Worm (Caenorhabditis elegans): ENCODE results near the gene T16G1.18.

T16G1.18 gene

DNA sequence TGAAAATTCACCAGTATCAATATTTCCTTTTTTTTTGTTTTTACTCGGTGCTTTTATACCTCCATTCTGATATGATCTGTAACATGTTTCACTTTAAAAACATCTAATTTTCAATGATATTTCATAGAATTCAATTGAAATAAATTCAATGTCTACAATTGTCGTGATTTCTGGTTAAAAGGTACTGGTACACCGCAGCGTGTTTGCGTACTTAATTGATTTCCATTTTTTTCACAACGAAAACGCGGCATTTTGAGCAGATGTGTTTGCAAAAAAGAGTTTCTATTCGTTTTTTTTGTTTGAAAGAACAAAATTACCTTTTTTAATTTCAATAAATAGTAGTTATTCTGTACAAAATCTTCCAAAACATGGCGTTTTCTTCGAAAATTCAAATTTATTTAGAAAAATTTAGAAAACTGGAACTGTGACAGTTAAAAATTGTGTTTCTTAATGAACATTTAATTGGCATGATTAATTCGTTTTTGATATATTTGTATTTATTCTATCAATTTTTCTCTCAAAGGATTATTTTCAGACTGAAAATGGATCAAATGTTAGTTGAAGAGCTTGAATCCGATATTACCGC lies 19.6 kb downstream of the T16G1.18 start, which contains the start of gene pnn-1:
TSS of gene pnn-1 (plus strand) at position 536 of the 586 bp plus-strand sequence.
- TF ChIP-seq ztf-23 (GFP tag; IDR thresholded peaks at IDR 0.05) (no peak), ztf-29 (GFP tag; IDR thresholded peaks at IDR 0.05) (no peak), tab-1 (GFP tag; IDR thresholded peaks at IDR 0.05) (no peak), klf-2 (GFP tag; conservative IDR thresholded peaks at IDR 0.05) (no peak), T22C8.4 (GFP tag; IDR thresholded peaks at IDR 0.05) (no peak), med-1 (GFP tag; optimal IDR thresholded peaks at IDR 0.05; ENCODE audit: insufficient read depth) (no peak), cog-1 (tag; optimal IDR thresholded peaks at IDR 0.05) (no peak), ref-1 (GFP tag; conservative IDR thresholded peaks at IDR 0.05) (no peak), flt-1 (GFP tag; IDR thresholded peaks at IDR 0.05) (no peak)

DNA sequence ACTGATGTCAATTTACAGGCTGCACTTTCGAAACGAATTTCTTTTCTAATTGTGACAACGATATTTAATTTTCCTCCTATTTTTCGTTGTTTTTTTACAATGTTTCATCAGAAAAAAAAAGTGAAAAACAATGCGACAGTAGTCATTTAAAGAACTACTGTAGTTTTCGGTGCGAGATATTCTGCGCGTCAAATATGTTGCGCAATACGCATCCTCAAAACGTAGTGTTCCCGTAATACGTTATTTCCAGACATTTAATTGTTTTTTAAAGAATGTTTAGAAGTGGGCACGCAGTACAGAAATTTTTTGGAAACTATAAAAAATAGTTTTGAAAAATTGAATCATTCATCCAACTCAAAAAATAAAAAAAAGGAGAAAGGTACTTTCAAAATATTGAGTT lies 22.9 kb downstream of the T16G1.18 start:
- TF ChIP-seq klf-2 (GFP tag; conservative IDR thresholded peaks at IDR 0.05) (no peak), tab-1 (GFP tag; IDR thresholded peaks at IDR 0.05) (no peak), T22C8.4 (GFP tag; IDR thresholded peaks at IDR 0.05) (no peak), ztf-29 (GFP tag; IDR thresholded peaks at IDR 0.05) (no peak), flt-1 (GFP tag; IDR thresholded peaks at IDR 0.05) (no peak), ref-1 (GFP tag; conservative IDR thresholded peaks at IDR 0.05) (no peak), med-1 (GFP tag; optimal IDR thresholded peaks at IDR 0.05; ENCODE audit: insufficient read depth) (no peak), ztf-23 (GFP tag; IDR thresholded peaks at IDR 0.05) (no peak), cog-1 (tag; optimal IDR thresholded peaks at IDR 0.05) (no peak)

DNA sequence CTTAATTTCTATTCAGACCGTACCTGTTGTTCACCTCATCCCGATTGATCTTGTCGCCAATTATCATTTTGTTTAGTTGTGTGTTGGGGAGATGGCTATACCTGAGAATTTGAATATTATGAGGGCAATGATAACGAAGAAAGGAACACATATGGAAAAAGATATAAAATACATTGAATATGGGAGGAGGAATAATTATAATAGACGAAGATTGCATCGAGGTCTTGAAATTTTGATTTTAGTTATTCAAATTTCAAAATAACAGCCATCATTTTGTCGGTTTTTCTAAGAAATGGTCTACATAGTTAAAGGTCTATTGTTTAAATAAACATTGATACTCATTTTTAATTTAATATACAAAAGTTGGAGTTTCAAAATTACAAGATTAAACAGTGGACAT lies 36.0 kb downstream of the T16G1.18 start, which contains the start of gene shw-3:
TSS of gene shw-3 (minus strand) at position 101 of the 400 bp plus-strand sequence.
- no peak for TF ChIP-seq klf-2 (GFP tag; conservative IDR thresholded peaks at IDR 0.05)
- no peak for TF ChIP-seq ztf-23 (GFP tag; IDR thresholded peaks at IDR 0.05)
- no peak for TF ChIP-seq med-1 (GFP tag; optimal IDR thresholded peaks at IDR 0.05; ENCODE audit: insufficient read depth)
- no peak for TF ChIP-seq flt-1 (GFP tag; IDR thresholded peaks at IDR 0.05)
- TF ChIP-seq cog-1 (tag; optimal IDR thresholded peaks at IDR 0.05) = no peak
- TF ChIP-seq tab-1 (GFP tag; IDR thresholded peaks at IDR 0.05) = no peak
- TF ChIP-seq ref-1 (GFP tag; conservative IDR thresholded peaks at IDR 0.05) = no peak
- no peak for TF ChIP-seq T22C8.4 (GFP tag; IDR thresholded peaks at IDR 0.05)
- no peak for TF ChIP-seq ztf-29 (GFP tag; IDR thresholded peaks at IDR 0.05)

- no peak for TF ChIP-seq cog-1 (tag; optimal IDR thresholded peaks at IDR 0.05)
- no peak for TF ChIP-seq ztf-29 (GFP tag; IDR thresholded peaks at IDR 0.05)
- TF ChIP-seq ztf-23 (GFP tag; IDR thresholded peaks at IDR 0.05) = no peak
- TF ChIP-seq T22C8.4 (GFP tag; IDR thresholded peaks at IDR 0.05) = no peak
- TF ChIP-seq tab-1 (GFP tag; IDR thresholded peaks at IDR 0.05) = no peak
- no peak for TF ChIP-seq ref-1 (GFP tag; conservative IDR thresholded peaks at IDR 0.05)
- TF ChIP-seq klf-2 (GFP tag; conservative IDR thresholded peaks at IDR 0.05) = no peak
- TF ChIP-seq flt-1 (GFP tag; IDR thresholded peaks at IDR 0.05) = no peak
- no peak for TF ChIP-seq med-1 (GFP tag; optimal IDR thresholded peaks at IDR 0.05; ENCODE audit: insufficient read depth)
Observed at ce11 chrV:12988256-12988655, 37.2 kb downstream of the T16G1.18 start, which contains the start of gene F15B9.8. Gene F15B9.8 (plus strand): TSS chrV:12988556.

DNA sequence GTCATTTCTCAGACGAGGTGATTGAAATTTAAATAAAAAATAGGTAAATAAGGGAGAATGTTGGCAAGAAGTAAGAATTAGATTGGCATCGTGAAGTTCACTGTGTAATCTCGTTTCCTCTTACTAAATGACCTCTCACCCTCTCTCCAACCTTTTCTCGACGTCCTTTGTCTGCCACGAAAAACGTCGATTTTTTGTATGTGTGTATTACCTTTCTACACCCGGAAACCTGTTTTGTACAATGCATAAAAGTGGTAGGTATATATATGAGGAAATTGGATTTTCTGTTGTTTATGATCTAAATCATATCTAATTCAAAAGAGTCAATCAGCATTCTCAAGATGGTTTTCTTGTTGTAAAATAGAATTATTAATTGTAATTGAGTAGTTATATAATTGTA lies 41.8 kb downstream of the T16G1.18 start, which contains the start of the genes F15B9.11 and dsl-7:
TSS of gene F15B9.11 (minus strand) at position 5 of the 400 bp plus-strand sequence.
TSS of gene dsl-7 (plus strand) at position 260 of the 400 bp plus-strand sequence.
- TF ChIP-seq T22C8.4 (GFP tag; IDR thresholded peaks at IDR 0.05) (no peak), ztf-23 (GFP tag; IDR thresholded peaks at IDR 0.05) (no peak), ref-1 (GFP tag; conservative IDR thresholded peaks at IDR 0.05) (no peak), cog-1 (tag; optimal IDR thresholded peaks at IDR 0.05) (no peak), klf-2 (GFP tag; conservative IDR thresholded peaks at IDR 0.05) (no peak), med-1 (GFP tag; optimal IDR thresholded peaks at IDR 0.05; ENCODE audit: insufficient read depth) (no peak), ztf-29 (GFP tag; IDR thresholded peaks at IDR 0.05) (no peak), tab-1 (GFP tag; IDR thresholded peaks at IDR 0.05) (no peak), flt-1 (GFP tag; IDR thresholded peaks at IDR 0.05) (no peak)

- TF ChIP-seq T22C8.4 (GFP tag; IDR thresholded peaks at IDR 0.05) (no peak), cog-1 (tag; optimal IDR thresholded peaks at IDR 0.05) (no peak), ref-1 (GFP tag; conservative IDR thresholded peaks at IDR 0.05) (no peak), flt-1 (GFP tag; IDR thresholded peaks at IDR 0.05) (no peak), med-1 (GFP tag; optimal IDR thresholded peaks at IDR 0.05; ENCODE audit: insufficient read depth) (no peak)
Observed at ce11 chrV:12995269-12995668, 44.2 kb downstream of the T16G1.18 start, which contains the start of gene far-5. Gene far-5 (plus strand): TSS chrV:12995569.

DNA sequence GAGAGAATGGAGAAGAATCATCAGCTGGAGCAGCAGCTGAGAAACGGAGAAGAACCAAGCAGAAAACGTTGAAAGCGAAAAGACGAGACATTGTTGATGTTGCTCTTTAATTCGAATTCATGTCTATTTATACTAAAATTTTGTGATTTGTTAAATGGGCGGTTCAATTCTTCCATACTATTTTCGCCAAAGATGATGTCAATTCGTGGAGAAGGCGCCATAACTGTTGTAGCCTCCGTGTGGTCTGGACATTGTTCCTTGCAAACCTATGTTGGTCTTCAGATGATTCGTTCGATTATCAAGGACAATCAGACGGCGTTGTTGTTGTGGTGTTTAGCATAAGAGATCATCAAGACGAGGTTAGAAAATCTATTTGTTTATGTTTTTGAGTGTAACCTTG lies 46.3 kb downstream of the T16G1.18 start, which contains the start of gene far-3:
TSS of gene far-3 (minus strand) at position 101 of the 400 bp plus-strand sequence.
- no peak for TF ChIP-seq cog-1 (tag; optimal IDR thresholded peaks at IDR 0.05)
- no peak for TF ChIP-seq tab-1 (GFP tag; IDR thresholded peaks at IDR 0.05)
- no peak for TF ChIP-seq ref-1 (GFP tag; conservative IDR thresholded peaks at IDR 0.05)
- no peak for TF ChIP-seq T22C8.4 (GFP tag; IDR thresholded peaks at IDR 0.05)
- no peak for TF ChIP-seq flt-1 (GFP tag; IDR thresholded peaks at IDR 0.05)
- no peak for TF ChIP-seq ztf-29 (GFP tag; IDR thresholded peaks at IDR 0.05)
- TF ChIP-seq klf-2 (GFP tag; conservative IDR thresholded peaks at IDR 0.05) = no peak
- TF ChIP-seq ztf-23 (GFP tag; IDR thresholded peaks at IDR 0.05) = no peak
- no peak for TF ChIP-seq med-1 (GFP tag; optimal IDR thresholded peaks at IDR 0.05; ENCODE audit: insufficient read depth)

DNA sequence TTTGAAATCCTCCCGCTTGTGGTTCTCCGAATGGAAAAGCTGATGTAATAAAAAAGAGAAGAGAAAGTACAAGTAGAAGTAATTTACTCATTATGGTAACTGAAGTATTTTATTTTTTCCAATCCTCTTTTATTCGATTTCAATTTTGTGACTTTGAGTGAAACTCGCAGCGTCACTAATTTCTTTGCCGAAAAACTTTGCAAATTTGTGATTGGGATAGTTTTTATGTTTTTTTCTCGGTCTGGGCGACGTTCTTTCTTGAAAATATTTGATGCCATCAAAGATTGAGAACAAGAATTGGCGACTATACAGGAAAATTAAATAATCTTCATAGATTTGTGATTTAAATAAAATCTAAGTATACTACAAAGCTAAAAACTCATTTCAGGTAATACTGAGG lies 48.5 kb downstream of the T16G1.18 start, which contains the start of gene far-4:
TSS of gene far-4 (minus strand) at position 101 of the 400 bp plus-strand sequence.
- no peak for TF ChIP-seq cog-1 (tag; optimal IDR thresholded peaks at IDR 0.05)
- TF ChIP-seq tab-1 (GFP tag; IDR thresholded peaks at IDR 0.05) = no peak
- TF ChIP-seq flt-1 (GFP tag; IDR thresholded peaks at IDR 0.05) = no peak
- TF ChIP-seq ref-1 (GFP tag; conservative IDR thresholded peaks at IDR 0.05) = no peak
- TF ChIP-seq med-1 (GFP tag; optimal IDR thresholded peaks at IDR 0.05; ENCODE audit: insufficient read depth) = no peak
- no peak for TF ChIP-seq T22C8.4 (GFP tag; IDR thresholded peaks at IDR 0.05)
- no peak for TF ChIP-seq ztf-29 (GFP tag; IDR thresholded peaks at IDR 0.05)
- no peak for TF ChIP-seq klf-2 (GFP tag; conservative IDR thresholded peaks at IDR 0.05)
- no peak for TF ChIP-seq ztf-23 (GFP tag; IDR thresholded peaks at IDR 0.05)

DNA sequence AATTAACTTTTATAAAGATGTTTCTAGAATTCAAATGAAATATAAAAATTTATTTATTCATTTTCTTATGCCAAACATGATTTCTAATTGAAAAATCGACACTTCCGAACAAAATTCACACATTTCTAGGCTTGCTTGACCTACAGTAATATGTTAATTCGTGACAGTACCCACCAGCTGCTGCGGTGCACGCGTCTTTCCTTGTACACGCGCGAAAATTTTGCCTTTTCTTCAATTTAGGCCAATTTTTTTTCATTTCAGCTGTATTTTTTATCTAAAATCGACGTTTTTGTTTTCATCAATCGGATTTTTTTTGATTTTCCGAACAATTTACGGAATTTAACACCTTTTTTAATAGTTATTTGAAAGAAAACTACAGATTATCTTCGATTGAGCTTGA lies 49.0 kb downstream of the T16G1.18 start:
- TF ChIP-seq T22C8.4 (GFP tag; IDR thresholded peaks at IDR 0.05) (no peak), ztf-23 (GFP tag; IDR thresholded peaks at IDR 0.05) (no peak), cog-1 (tag; optimal IDR thresholded peaks at IDR 0.05) (no peak), tab-1 (GFP tag; IDR thresholded peaks at IDR 0.05) (no peak), flt-1 (GFP tag; IDR thresholded peaks at IDR 0.05) (no peak), med-1 (GFP tag; optimal IDR thresholded peaks at IDR 0.05; ENCODE audit: insufficient read depth) (no peak), klf-2 (GFP tag; conservative IDR thresholded peaks at IDR 0.05) (no peak), ref-1 (GFP tag; conservative IDR thresholded peaks at IDR 0.05) (no peak), ztf-29 (GFP tag; IDR thresholded peaks at IDR 0.05) (no peak)

Measured in whole organism, midembryonic.